Worm (Caenorhabditis elegans) whole organism, L3 larva: ENCODE results near the gene Y54G2A.32.

ENCODE experiments used
- eor-1 ChIP-seq, 2 experiments: fragments of 150-350 bp; optimal IDR thresholded peaks; 2 replicates each; lab custom pipeline; 2014 to 2018; ENCODE audit warnings: missing biosample characterization in 2 of 2, missing genetic modification characterization in 2 of 2
- nhr-237 ChIP-seq: fragments of 150-350 bp; optimal IDR thresholded peaks from 2 replicates; lab custom pipeline; 2014; ENCODE audit warnings: missing biosample characterization, missing genetic modification characterization
- nhr-67 ChIP-seq: fragments of 150-350 bp; optimal IDR thresholded peaks from 2 replicates; lab custom pipeline; 2014; ENCODE audit warnings: missing biosample characterization, missing genetic modification characterization
- pha-4 ChIP-seq: fragments of 150-350 bp; optimal IDR thresholded peaks from 2 replicates; lab custom pipeline; 2014; ENCODE audit warnings: missing biosample characterization, missing genetic modification reagents, missing genetic modification characterization
- ztf-4 ChIP-seq: fragments of 150-350 bp; optimal IDR thresholded peaks from 2 replicates; lab custom pipeline; 2014; ENCODE audit warnings: missing biosample characterization, missing genetic modification characterization

ce11 chrIV:2823446-2823845 lies 19.7 kb downstream of the Y54G2A.32 start, which contains the start of gene clec-80:
- TF ChIP-seq nhr-237 (tag; lab: Kevin White, UChicago) (no peak), ztf-4 (no peak), nhr-67 (no peak), eor-1 (tag; optimal IDR thresholded peaks at IDR 0.05; lab: Kevin White, UChicago) (no peak), pha-4 (tag; lab: Kevin White, UChicago) (no peak)
